Fruit fly (Drosophila melanogaster) whole organism, embryonic: ENCODE data around the gene Ufd4.

Experiments
- Asciz ChIP-seq: fragments of 200-800 bp; sonication (Bioruptor generic); optimal IDR thresholded peaks from 2 replicates; lab custom pipeline; 2017; ENCODE audit warnings: missing biosample characterization, mild to moderate bottlenecking, missing genetic modification characterization, missing genetic modification reagents
- C15 ChIP-seq: fragments of 200-800 bp; sonication (Bioruptor generic); IDR thresholded peaks from 3 replicates; pipeline ENCODE4 v1.3.6; 2022; ENCODE audit warnings: missing biosample characterization, missing genetic modification characterization
- CG1024 ChIP-seq: fragments of 200-800 bp; sonication (Bioruptor generic); IDR thresholded peaks from 2 replicates; pipeline ENCODE4 v1.3.6; 2022; ENCODE audit warnings: missing biosample characterization, missing genetic modification characterization
- CG10267 ChIP-seq: fragments of 200-800 bp; sonication (Bioruptor generic); optimal IDR thresholded peaks from 2 replicates; lab custom pipeline; 2018; ENCODE audit warnings: missing biosample characterization, mild to moderate bottlenecking, missing genetic modification characterization, moderate library complexity
- CG10543 ChIP-seq: fragments of 200-800 bp; sonication (Bioruptor generic); optimal IDR thresholded peaks from 3 replicates; lab custom pipeline; 2017; ENCODE audit warnings: missing biosample characterization, mild to moderate bottlenecking, missing genetic modification characterization, moderate library complexity
- CG11723 ChIP-seq: fragments of 200-800 bp; sonication (Bioruptor generic); optimal IDR thresholded peaks from 2 replicates; lab custom pipeline; 2017; ENCODE audit warnings: missing biosample characterization, mild to moderate bottlenecking, missing genetic modification characterization
- CG15514 ChIP-seq: fragments of 200-800 bp; sonication (Bioruptor generic); optimal IDR thresholded peaks from 3 replicates; lab custom pipeline; 2017; ENCODE audit warnings: missing biosample characterization, missing genetic modification characterization, mild to moderate bottlenecking, moderate library complexity, missing genetic modification reagents
- CG16813 ChIP-seq: fragments of 200-800 bp; sonication (Bioruptor generic); IDR thresholded peaks from 3 replicates; pipeline ENCODE4 v1.3.6; 2022; ENCODE audit warnings: missing biosample characterization, missing genetic modification characterization; ENCODE audit not compliant: partially characterized antibody
- CG17802 ChIP-seq: fragments of 200-800 bp; sonication (Bioruptor generic); optimal IDR thresholded peaks from 2 replicates; lab custom pipeline; 2018; ENCODE audit warnings: missing biosample characterization, mild to moderate bottlenecking, missing genetic modification characterization, moderate library complexity
- CG18476 ChIP-seq: fragments of 200-800 bp; sonication (Bioruptor generic); optimal IDR thresholded peaks from 2 replicates; lab custom pipeline; 2016; ENCODE audit warnings: missing biosample characterization, mild to moderate bottlenecking, missing genetic modification characterization
- CG18619 ChIP-seq: fragments of 200-800 bp; sonication (Bioruptor generic); optimal IDR thresholded peaks from 3 replicates; lab custom pipeline; 2017; ENCODE audit warnings: missing biosample characterization, mild to moderate bottlenecking, missing genetic modification characterization
- CG2120 ChIP-seq: fragments of 200-800 bp; sonication (Bioruptor generic); optimal IDR thresholded peaks from 3 replicates; lab custom pipeline; 2016; ENCODE audit warnings: missing biosample characterization, missing genetic modification characterization
- CG2889 ChIP-seq: fragments of 200-800 bp; sonication (Bioruptor generic); IDR thresholded peaks from 3 replicates; pipeline ENCODE4 v1.3.6; 2022; ENCODE audit warnings: missing biosample characterization, missing genetic modification characterization
- CG30020 ChIP-seq: fragments of 200-800 bp; optimal IDR thresholded peaks from 2 replicates; lab custom pipeline; 2019; ENCODE audit warnings: missing biosample characterization, mild to moderate bottlenecking, missing genetic modification characterization, moderate library complexity
- CG5245 ChIP-seq: fragments of 200-800 bp; sonication (Bioruptor generic); optimal IDR thresholded peaks from 3 replicates; lab custom pipeline; 2016; ENCODE audit warnings: missing biosample characterization, missing genetic modification characterization
- CG6654 ChIP-seq: fragments of 200-800 bp; sonication (Bioruptor generic); optimal IDR thresholded peaks from 2 replicates; lab custom pipeline; 2017; ENCODE audit warnings: missing biosample characterization, mild to moderate bottlenecking, missing genetic modification characterization
- CG9215 ChIP-seq: fragments of 200-800 bp; sonication (Bioruptor generic); IDR thresholded peaks from 2 replicates; pipeline ENCODE4 v1.3.6; 2022; ENCODE audit warnings: missing biosample characterization, missing genetic modification characterization
- CG9609 ChIP-seq: fragments of 200-800 bp; sonication (Bioruptor generic); optimal IDR thresholded peaks from 3 replicates; lab custom pipeline; 2016; ENCODE audit warnings: missing biosample characterization, missing genetic modification characterization
- Chrac-16 ChIP-seq: fragments of 200-800 bp; sonication (Bioruptor generic); optimal IDR thresholded peaks from 3 replicates; lab custom pipeline; 2016; ENCODE audit warnings: missing biosample characterization, missing genetic modification characterization
- Dek ChIP-seq: fragments of 200-800 bp; sonication (Bioruptor generic); optimal IDR thresholded peaks from 3 replicates; lab custom pipeline; 2019; ENCODE audit warnings: missing biosample characterization, mild to moderate bottlenecking, missing genetic modification characterization, moderate library complexity
- Elba2 ChIP-seq: fragments of 200-800 bp; sonication (Bioruptor generic); optimal IDR thresholded peaks from 3 replicates; lab custom pipeline; 2016; ENCODE audit warnings: missing biosample characterization, missing genetic modification characterization
- Gsc ChIP-seq: fragments of 200-800 bp; sonication (Bioruptor generic); IDR thresholded peaks from 2 replicates; pipeline ENCODE4 v1.3.6; 2022; ENCODE audit warnings: missing biosample characterization, missing genetic modification characterization
- HHEX ChIP-seq: fragments of 200-800 bp; sonication (Bioruptor generic); optimal IDR thresholded peaks from 3 replicates; lab custom pipeline; 2017; ENCODE audit warnings: missing biosample characterization, mild to moderate bottlenecking, missing genetic modification characterization, missing genetic modification reagents
- Hr51 ChIP-seq, 2 experiments: fragments of 200-800 bp; sonication (Bioruptor generic); optimal IDR thresholded peaks; 2 replicates in 1 of 2; 3 replicates in 1 of 2; lab custom pipeline; 2016 to 2018; ENCODE audit warnings: missing biosample characterization in 2 of 2, missing genetic modification characterization in 2 of 2, mild to moderate bottlenecking in 1 of 2, moderate library complexity in 1 of 2
- Jarid2 ChIP-seq: fragments of 200-800 bp; sonication (Bioruptor generic); optimal IDR thresholded peaks from 3 replicates; lab custom pipeline; 2017; ENCODE audit warnings: mild to moderate bottlenecking, missing biosample characterization, missing genetic modification reagents, missing genetic modification characterization
- Mrtf ChIP-seq: fragments of 200-800 bp; sonication (Bioruptor generic); IDR thresholded peaks from 3 replicates; pipeline ENCODE4 v1.3.6; 2022; ENCODE audit warnings: missing biosample characterization, missing genetic modification characterization
- Nf-YC ChIP-seq: fragments of 200-800 bp; optimal IDR thresholded peaks from 3 replicates; lab custom pipeline; 2019; ENCODE audit warnings: missing biosample characterization, mild to moderate bottlenecking, missing genetic modification characterization, moderate library complexity
- Oaz ChIP-seq: fragments of 200-800 bp; sonication (Bioruptor generic); IDR thresholded peaks from 2 replicates; pipeline ENCODE4 v1.3.6; 2022; ENCODE audit warnings: missing biosample characterization, missing genetic modification characterization
- Optix ChIP-seq: fragments of 200-800 bp; sonication (Bioruptor generic); IDR thresholded peaks from 3 replicates; pipeline ENCODE4 v1.3.6; 2022; ENCODE audit warnings: missing biosample characterization, missing genetic modification characterization
- Ravus ChIP-seq: fragments of 200-800 bp; sonication (Bioruptor generic); IDR thresholded peaks from 2 replicates; pipeline ENCODE4 v1.3.6; 2022; ENCODE audit warnings: missing biosample characterization, missing genetic modification characterization
- Spps ChIP-seq: fragments of 200-800 bp; sonication (Bioruptor generic); optimal IDR thresholded peaks from 2 replicates; lab custom pipeline; 2018; ENCODE audit warnings: missing biosample characterization, mild to moderate bottlenecking, missing genetic modification characterization
- Sry-δ ChIP-seq: fragments of 200-800 bp; sonication (Bioruptor generic); optimal IDR thresholded peaks from 2 replicates; lab custom pipeline; 2016; ENCODE audit warnings: missing biosample characterization, missing genetic modification characterization
- Trl ChIP-seq, 3 experiments: fragments of >200 bp in 2 of 3; fragments of 200-800 bp in 1 of 3; sonication (Bioruptor generic) in 1 of 3; optimal IDR thresholded peaks; 2 replicates in 1 of 3; 3 replicates in 2 of 3; lab custom pipeline; 2016 to 2017; ENCODE audit warnings: missing biosample characterization in 1 of 3, missing genetic modification characterization in 1 of 3
- ara ChIP-seq: fragments of 200-800 bp; sonication (Bioruptor generic); IDR thresholded peaks from 2 replicates; pipeline ENCODE4 v1.3.6; 2022; ENCODE audit warnings: missing biosample characterization, missing genetic modification characterization
- ase ChIP-seq: fragments of 200-800 bp; sonication (Bioruptor generic); IDR thresholded peaks from 3 replicates; pipeline ENCODE4 v1.3.6; 2022; ENCODE audit warnings: missing biosample characterization, missing genetic modification characterization
- emc ChIP-seq: fragments of 200-800 bp; sonication (Bioruptor generic); optimal IDR thresholded peaks from 2 replicates; lab custom pipeline; 2016; ENCODE audit warnings: missing biosample characterization, missing genetic modification characterization
- fu2 ChIP-seq: fragments of 200-800 bp; sonication (Bioruptor generic); optimal IDR thresholded peaks from 2 replicates; lab custom pipeline; 2016; ENCODE audit warnings: missing biosample characterization, missing genetic modification characterization
- gcm ChIP-seq: fragments of 200-800 bp; sonication (Bioruptor generic); optimal IDR thresholded peaks from 2 replicates; lab custom pipeline; 2019; ENCODE audit warnings: missing biosample characterization, mild to moderate bottlenecking, missing genetic modification characterization, moderate library complexity
- gem ChIP-seq: fragments of 200-800 bp; sonication (Bioruptor generic); optimal IDR thresholded peaks from 2 replicates; lab custom pipeline; 2019; ENCODE audit warnings: missing biosample characterization, mild to moderate bottlenecking, missing genetic modification characterization, moderate library complexity
- insv ChIP-seq, 2 experiments: fragments of 200-800 bp; sonication (Bioruptor generic); optimal IDR thresholded peaks; 3 replicates each; lab custom pipeline; 2016 to 2018; ENCODE audit warnings: missing biosample characterization in 2 of 2, missing genetic modification characterization in 2 of 2
- nerfin-2 ChIP-seq: fragments of 200-800 bp; sonication (Bioruptor generic); IDR thresholded peaks from 2 replicates; pipeline ENCODE4 v1.3.6; 2022; ENCODE audit warnings: missing biosample characterization, missing genetic modification characterization; ENCODE audit not compliant: partially characterized antibody
- nom ChIP-seq: fragments of 200-800 bp; sonication (Bioruptor generic); optimal IDR thresholded peaks from 2 replicates; lab custom pipeline; 2017; ENCODE audit warnings: missing biosample characterization, missing genetic modification characterization, mild to moderate bottlenecking, moderate library complexity, missing genetic modification reagents
- oc ChIP-seq: fragments of 200-800 bp; sonication (Bioruptor generic); optimal IDR thresholded peaks from 2 replicates; lab custom pipeline; 2018; ENCODE audit warnings: missing biosample characterization, mild to moderate bottlenecking, missing genetic modification characterization, moderate library complexity
- salm ChIP-seq: fragments of 200-800 bp; sonication (Bioruptor generic); optimal IDR thresholded peaks from 2 replicates; lab custom pipeline; 2018; ENCODE audit warnings: missing biosample characterization, mild to moderate bottlenecking, missing genetic modification characterization
- sc ChIP-seq, 3 experiments: fragments of >200 bp in 2 of 3; fragments of 200-800 bp in 1 of 3; sonication (Bioruptor generic) in 1 of 3; optimal IDR thresholded peaks; 2 replicates in 2 of 3; 3 replicates in 1 of 3; lab custom pipeline; 2017; ENCODE audit warnings: mild to moderate bottlenecking in 1 of 3, missing biosample characterization in 1 of 3, missing genetic modification characterization in 1 of 3, missing genetic modification reagents in 1 of 3
- ssp ChIP-seq: fragments of 200-800 bp; sonication (Bioruptor generic); IDR thresholded peaks from 2 replicates; pipeline ENCODE4 v1.3.6; 2022; ENCODE audit warnings: missing biosample characterization, missing genetic modification characterization
- trem ChIP-seq: fragments of 200-800 bp; optimal IDR thresholded peaks from 3 replicates; lab custom pipeline; 2019; ENCODE audit warnings: missing biosample characterization, mild to moderate bottlenecking, missing genetic modification characterization, moderate library complexity
- wek ChIP-seq: fragments of 200-800 bp; sonication (Bioruptor generic); optimal IDR thresholded peaks from 3 replicates; lab custom pipeline; 2018; ENCODE audit warnings: missing biosample characterization, mild to moderate bottlenecking, missing genetic modification characterization, moderate library complexity
- wor ChIP-seq: fragments of 200-800 bp; sonication (Bioruptor generic); IDR thresholded peaks from 2 replicates; pipeline ENCODE4 v1.3.6; 2022; ENCODE audit warnings: missing biosample characterization, missing genetic modification characterization

Ufd4 gene

dm6 chr2L:10339212-10339721, 47.1 kb upstream of the Ufd4 start, which contains the start of gene SamDC (continued):
- TF ChIP-seq gcm (no peak), CG11723 (peak; percentile 1), CG5245 (GFP tag; lab: Kevin White, UChicago) (peak; percentile 14), Sry-δ (GFP tag; lab: Kevin White, UChicago) (peak; percentile 92), Spps (tag; lab: Kevin White, UChicago) (no peak), Gsc (GFP tag; lab: Robert Waterston, UW) (no peak), nom (GFP tag; lab: Kevin White, UChicago) (no peak), Optix (GFP tag; lab: Robert Waterston, UW) (no peak), nerfin-2 (GFP tag; lab: Robert Waterston, UW) (peak; percentile 59; the same call in 1 of the 2 replicates), Oaz (GFP tag; lab: Robert Waterston, UW) (no peak), sc (optimal IDR thresholded peaks at IDR 0.05; lab: Kevin White, UChicago) (no peak), sc (GFP tag; optimal IDR thresholded peaks at IDR 0.05; lab: Kevin White, UChicago) (no peak), gem (tag; lab: Kevin White, UChicago) (peak; percentile 76), Asciz (no peak), oc (no peak), ase (GFP tag; lab: Robert Waterston, UW) (no peak), Nf-YC (tag; lab: Kevin White, UChicago) (no peak), C15 (no peak), CG9215 (GFP tag; lab: Robert Waterston, UW) (no peak), CG16813 (GFP tag; lab: Robert Waterston, UW) (peak; percentile 81), HHEX (GFP tag; lab: Kevin White, UChicago) (peak; percentile 48), Hr51 (GFP tag; optimal IDR thresholded peaks at IDR 0.05; lab: Kevin White, UChicago) (peak; percentile 40 to 60), CG15514 (peak; percentile 80), CG1024 (GFP tag; lab: Robert Waterston, UW) (peak; percentile 95), Trl (optimal IDR thresholded peaks at IDR 0.05; lab: Kevin White, UChicago) (no peak), Trl (GFP tag; optimal IDR thresholded peaks at IDR 0.05; lab: Kevin White, UChicago) (peak; percentile 58), CG30020 (tag; lab: Kevin White, UChicago) (peak; percentile 97), ssp (GFP tag; lab: Robert Waterston, UW) (peak; percentile 98), CG17802 (tag; lab: Kevin White, UChicago) (peak; percentile 91), CG2889 (no peak), Dek (tag; lab: Kevin White, UChicago) (peak; percentile 68), CG18476 (GFP tag; lab: Kevin White, UChicago) (no peak), CG10267 (peak; percentile 58), CG6654 (no peak), CG2120 (GFP tag; lab: Kevin White, UChicago) (peak; percentile 37), Chrac-16 (GFP tag; lab: Kevin White, UChicago) (no peak), trem (peak; percentile 45), ara (GFP tag; lab: Robert Waterston, UW) (peak; percentile 58; the same call in 1 of the 2 replicates), wor (GFP tag; lab: Robert Waterston, UW) (no peak), Jarid2 (GFP tag; lab: Kevin White, UChicago) (no peak), wek (GFP tag; lab: Kevin White, UChicago) (peak; percentile 13), insv (GFP tag; optimal IDR thresholded peaks at IDR 0.05; lab: Kevin White, UChicago) (peak in 1 of 2 experiments; percentile 31), Ravus (GFP tag; lab: Robert Waterston, UW) (no peak), fu2 (GFP tag; lab: Kevin White, UChicago) (no peak), Elba2 (no peak), CG9609 (GFP tag; lab: Kevin White, UChicago) (no peak), emc (no peak), salm (peak; percentile 14), CG18619 (GFP tag; lab: Kevin White, UChicago) (no peak), CG10543 (GFP tag; lab: Kevin White, UChicago) (no peak), Mrtf (GFP tag; lab: Robert Waterston, UW) (no peak)
